Worm (Caenorhabditis elegans): Measurements from ENCODE around the gene lido-8.

Gene lido-8

ce11 chrII:3008400-3008799, 11.6 kb downstream of the lido-8 start, which contains the start of gene sdz-5:
TSS of gene sdz-5 (plus strand) at chrII:3008700.
- TF ChIP-seq dmd-4 (tag; optimal IDR thresholded peaks at IDR 0.05; ENCODE audit: borderline replicate concordance) (no peak), elt-4 (tag; optimal IDR thresholded peaks at IDR 0.05) (no peak), lim-6 (tag; optimal IDR thresholded peaks at IDR 0.05) (no peak), syd-9 (tag; optimal IDR thresholded peaks at IDR 0.05) (no peak), eyg-1 (tag; optimal IDR thresholded peaks at IDR 0.05) (no peak), pqm-1 (tag; optimal IDR thresholded peaks at IDR 0.05) (no peak), C38D4.7 (GFP tag; optimal IDR thresholded peaks at IDR 0.05) (no peak), gmeb-2 (tag; optimal IDR thresholded peaks at IDR 0.05) (no peak), ceh-30 (tag; optimal IDR thresholded peaks at IDR 0.05) (no peak), ttx-3 (tag; optimal IDR thresholded peaks at IDR 0.05) (no peak), ceh-45 (GFP tag; IDR thresholded peaks at IDR 0.05) (no peak), hlh-6 (tag; optimal IDR thresholded peaks at IDR 0.05) (no peak), tbx-2 (tag; optimal IDR thresholded peaks at IDR 0.05) (no peak), ceh-9 (tag; optimal IDR thresholded peaks at IDR 0.05) (no peak), ceh-2 (tag; optimal IDR thresholded peaks at IDR 0.05) (no peak), ahr-1 (tag; optimal IDR thresholded peaks at IDR 0.05) (no peak), K09A11.1 (tag; optimal IDR thresholded peaks at IDR 0.05; ENCODE audit: insufficient read depth) (no peak), pax-1 (tag; optimal IDR thresholded peaks at IDR 0.05) (no peak), elt-2 (tag; optimal IDR thresholded peaks at IDR 0.05) (no peak), ztf-16 (tag; optimal IDR thresholded peaks at IDR 0.05) (no peak)

ce11 chrII:3012133-3012532, 15.3 kb downstream of the lido-8 start, which contains the start of gene C41H7.9:
TSS of gene C41H7.9 (minus strand) at chrII:3012233.
- TF ChIP-seq ceh-18 (tag; optimal IDR thresholded peaks at IDR 0.05) (no peak), hlh-6 (tag; optimal IDR thresholded peaks at IDR 0.05) (no peak), hlh-13 (GFP tag; optimal IDR thresholded peaks at IDR 0.05) (no peak), C38D4.7 (GFP tag; optimal IDR thresholded peaks at IDR 0.05) (no peak)

- TF ChIP-seq ahr-1 (tag; optimal IDR thresholded peaks at IDR 0.05): no peak
- peak; percentile 86 for TF ChIP-seq nfya-1 (tag; optimal IDR thresholded peaks at IDR 0.05)
- peak; percentile 90 for TF ChIP-seq elt-2 (tag; optimal IDR thresholded peaks at IDR 0.05)
- TF ChIP-seq T23F11.4 (GFP tag; optimal IDR thresholded peaks at IDR 0.05): no peak
- no peak for TF ChIP-seq sox-2 (GFP tag; IDR thresholded peaks at IDR 0.05)
- TF ChIP-seq nhr-11 (tag; optimal IDR thresholded peaks at IDR 0.05): no peak
Observed at ce11 chrII:3014196-3014849, 17.5 kb downstream of the lido-8 start, which contains the start of gene C41H7.2. TSS of gene C41H7.2 (plus strand) at chrII:3014817.

ce11 chrII:3019807-3020206, 23.0 kb downstream of the lido-8 start, which contains the start of gene clec-3:
TSS of gene clec-3 (minus strand) at chrII:3019907.
- no peak for TF ChIP-seq ceh-9 (tag; optimal IDR thresholded peaks at IDR 0.05)
- no peak for TF ChIP-seq pax-1 (tag; optimal IDR thresholded peaks at IDR 0.05)
- TF ChIP-seq nhr-232 (tag; optimal IDR thresholded peaks at IDR 0.05): no peak
- TF ChIP-seq ets-4 (tag; optimal IDR thresholded peaks at IDR 0.05): no peak
- no peak for TF ChIP-seq ztf-16 (tag; optimal IDR thresholded peaks at IDR 0.05)
- no peak for TF ChIP-seq ama-1 (optimal IDR thresholded peaks at IDR 0.05)
- no peak for TF ChIP-seq hlh-15 (tag; optimal IDR thresholded peaks at IDR 0.05)
- no peak for TF ChIP-seq nhr-11 (tag; optimal IDR thresholded peaks at IDR 0.05)
- TF ChIP-seq ceh-6 (GFP tag; optimal IDR thresholded peaks at IDR 0.05): no peak
- no peak for TF ChIP-seq pqm-1 (tag; optimal IDR thresholded peaks at IDR 0.05)
- no peak for TF ChIP-seq che-1 (tag; optimal IDR thresholded peaks at IDR 0.05)
- TF ChIP-seq ceh-34 (tag; optimal IDR thresholded peaks at IDR 0.05): no peak
- no peak for TF ChIP-seq dmd-4 (tag; optimal IDR thresholded peaks at IDR 0.05; ENCODE audit: borderline replicate concordance)

ce11 chrII:3020899-3021298, 24.1 kb downstream of the lido-8 start:
- TF ChIP-seq ref-2 (tag; optimal IDR thresholded peaks at IDR 0.05) (no peak), tbx-7 (tag; optimal IDR thresholded peaks at IDR 0.05) (no peak), Y22D7AL.16 (tag; optimal IDR thresholded peaks at IDR 0.05) (no peak), tbx-2 (tag; optimal IDR thresholded peaks at IDR 0.05) (no peak), sox-2 (GFP tag; IDR thresholded peaks at IDR 0.05) (no peak), che-1 (tag; optimal IDR thresholded peaks at IDR 0.05) (no peak), ceh-30 (tag; optimal IDR thresholded peaks at IDR 0.05) (no peak), ceh-24 (tag; optimal IDR thresholded peaks at IDR 0.05) (no peak), K09A11.1 (tag; optimal IDR thresholded peaks at IDR 0.05; ENCODE audit: insufficient read depth) (no peak), fkh-10 (GFP tag; optimal IDR thresholded peaks at IDR 0.05) (no peak), syd-9 (tag; optimal IDR thresholded peaks at IDR 0.05) (no peak), rnt-1 (tag; optimal IDR thresholded peaks at IDR 0.05) (no peak), elt-4 (tag; optimal IDR thresholded peaks at IDR 0.05) (no peak), pax-1 (tag; optimal IDR thresholded peaks at IDR 0.05) (no peak)

All from whole organism, late embryonic.